Worm (Caenorhabditis elegans) whole organism, late embryonic: ENCODE measurements around the gene srx-131.

Experiments
- C38D4.7 ChIP-seq: fragments of 200-800 bp; sonication (Bioruptor generic); optimal IDR thresholded peaks from 2 replicates; lab custom pipeline; 2018; ENCODE audit warnings: mild to moderate bottlenecking, missing genetic modification characterization, moderate library complexity, missing compliant biosample characterization
- K02D7.2 ChIP-seq: sonication (generic microtip); optimal IDR thresholded peaks from 2 replicates; lab custom pipeline; 2017; ENCODE audit warnings: mild to moderate bottlenecking, missing genetic modification characterization, missing compliant biosample characterization
- T23F11.4 ChIP-seq: fragments of 200-800 bp; sonication (Bioruptor generic); optimal IDR thresholded peaks from 2 replicates; lab custom pipeline; 2018; ENCODE audit warnings: mild to moderate bottlenecking, missing genetic modification characterization, missing compliant biosample characterization
- Y22D7AL.16 ChIP-seq: sonication (generic microtip); optimal IDR thresholded peaks from 2 replicates; lab custom pipeline; 2016; ENCODE audit warnings: missing genetic modification characterization, missing compliant biosample characterization
- ceh-14 ChIP-seq: sonication (generic microtip); optimal IDR thresholded peaks from 2 replicates; lab custom pipeline; 2016; ENCODE audit warnings: missing genotype, missing genetic modification characterization, missing compliant biosample characterization
- ceh-18 ChIP-seq: sonication (generic microtip); optimal IDR thresholded peaks from 2 replicates; lab custom pipeline; 2016; ENCODE audit warnings: missing genetic modification characterization, missing compliant biosample characterization
- ceh-19 ChIP-seq: fragments of 200-800 bp; sonication (Bioruptor generic); optimal IDR thresholded peaks from 2 replicates; lab custom pipeline; 2018; ENCODE audit warnings: mild to moderate bottlenecking, missing genetic modification characterization, missing compliant biosample characterization
- ceh-34 ChIP-seq: sonication (generic microtip); optimal IDR thresholded peaks from 2 replicates; lab custom pipeline; 2016; ENCODE audit warnings: mild to moderate bottlenecking, missing genetic modification characterization, missing compliant biosample characterization
- ceh-9 ChIP-seq: sonication (generic microtip); optimal IDR thresholded peaks from 2 replicates; lab custom pipeline; 2016; ENCODE audit warnings: mild to moderate bottlenecking, missing genetic modification characterization, inconsistent platforms, missing compliant biosample characterization
- elt-2 ChIP-seq: sonication (generic microtip); optimal IDR thresholded peaks from 2 replicates; lab custom pipeline; 2016; ENCODE audit warnings: missing genetic modification reagents, missing genetic modification characterization, missing compliant biosample characterization
- elt-4 ChIP-seq: sonication (generic microtip); optimal IDR thresholded peaks from 2 replicates; lab custom pipeline; 2016; ENCODE audit warnings: missing genetic modification characterization, missing compliant biosample characterization
- ets-4 ChIP-seq: sonication (generic microtip); optimal IDR thresholded peaks from 2 replicates; lab custom pipeline; 2016; ENCODE audit warnings: missing genetic modification characterization, missing compliant biosample characterization
- eyg-1 ChIP-seq: sonication (generic microtip); optimal IDR thresholded peaks from 2 replicates; lab custom pipeline; 2016; ENCODE audit warnings: missing genotype, missing genetic modification characterization, missing compliant biosample characterization
- gmeb-2 ChIP-seq: sonication (generic microtip); optimal IDR thresholded peaks from 2 replicates; lab custom pipeline; 2016; ENCODE audit warnings: missing genetic modification characterization, inconsistent platforms, missing compliant biosample characterization
- hlh-13 ChIP-seq: fragments of 200-800 bp; sonication (Bioruptor generic); optimal IDR thresholded peaks from 2 replicates; lab custom pipeline; 2018; ENCODE audit warnings: mild to moderate bottlenecking, missing genetic modification characterization, missing compliant biosample characterization
- hlh-15 ChIP-seq: sonication (generic microtip); optimal IDR thresholded peaks from 2 replicates; lab custom pipeline; 2016; ENCODE audit warnings: missing genetic modification characterization, missing compliant biosample characterization
- hlh-30 ChIP-seq: sonication (generic microtip); optimal IDR thresholded peaks from 2 replicates; lab custom pipeline; 2017; ENCODE audit warnings: antibody characterized with exemption, missing genetic modification characterization, missing compliant biosample characterization; ENCODE audit not compliant: insufficient read depth
- hlh-8 ChIP-seq: sonication (generic microtip); optimal IDR thresholded peaks from 2 replicates; lab custom pipeline; 2016; ENCODE audit warnings: missing genotype, missing genetic modification characterization, missing compliant biosample characterization
- lim-6 ChIP-seq: sonication (generic microtip); optimal IDR thresholded peaks from 2 replicates; lab custom pipeline; 2016; ENCODE audit warnings: missing genetic modification characterization, missing compliant biosample characterization
- lin-11 ChIP-seq: fragments of 200-800 bp; sonication (Bioruptor generic); optimal IDR thresholded peaks from 2 replicates; lab custom pipeline; 2018; ENCODE audit warnings: mild to moderate bottlenecking, missing genetic modification characterization, missing compliant biosample characterization
- madf-2 ChIP-seq: sonication (generic microtip); optimal IDR thresholded peaks from 2 replicates; lab custom pipeline; 2017; ENCODE audit warnings: missing genetic modification characterization, missing compliant biosample characterization
- nhr-11 ChIP-seq: fragments of 150-350 bp; optimal IDR thresholded peaks from 2 replicates; lab custom pipeline; 2014; ENCODE audit warnings: missing biosample characterization, missing genetic modification characterization
- nhr-232 ChIP-seq: sonication (generic microtip); optimal IDR thresholded peaks from 2 replicates; lab custom pipeline; 2016; ENCODE audit warnings: missing genetic modification characterization, missing compliant biosample characterization
- npax-4 ChIP-seq: sonication (generic microtip); optimal IDR thresholded peaks from 2 replicates; lab custom pipeline; 2016; ENCODE audit warnings: missing genetic modification characterization, missing compliant biosample characterization
- odd-2 ChIP-seq: sonication (generic microtip); optimal IDR thresholded peaks from 2 replicates; lab custom pipeline; 2017; ENCODE audit warnings: antibody characterized with exemption, mild to moderate bottlenecking, missing genetic modification characterization, missing compliant biosample characterization
- pag-3 ChIP-seq: sonication (generic microtip); optimal IDR thresholded peaks from 2 replicates; lab custom pipeline; 2016; ENCODE audit warnings: missing compliant biosample characterization, missing genetic modification characterization, borderline replicate concordance
- pat-9 ChIP-seq: fragments of 200-800 bp; sonication (Bioruptor generic); optimal IDR thresholded peaks from 2 replicates; lab custom pipeline; 2018; ENCODE audit warnings: mild to moderate bottlenecking, missing genetic modification characterization, moderate library complexity, missing compliant biosample characterization
- pha-2 ChIP-seq: sonication (generic microtip); optimal IDR thresholded peaks from 2 replicates; lab custom pipeline; 2017; ENCODE audit warnings: mild to moderate bottlenecking, missing genetic modification characterization, missing compliant biosample characterization
- pha-4 ChIP-seq: fragments of 150-350 bp; optimal IDR thresholded peaks from 2 replicates; lab custom pipeline; 2018; ENCODE audit warnings: missing biosample characterization, missing genetic modification reagents, missing genetic modification characterization
- sox-2 ChIP-seq: fragments of 200-800 bp; sonication (Bioruptor generic); IDR thresholded peaks from 2 replicates; pipeline ENCODE4 v1.3.6; 2022; ENCODE audit warnings: missing genetic modification reagents, missing genetic modification characterization, missing compliant biosample characterization
- sox-4 ChIP-seq: sonication (generic microtip); optimal IDR thresholded peaks from 2 replicates; lab custom pipeline; 2017; ENCODE audit warnings: mild to moderate bottlenecking, missing genetic modification characterization, inconsistent platforms, missing compliant biosample characterization
- tbx-2 ChIP-seq: sonication (generic microtip); optimal IDR thresholded peaks from 2 replicates; lab custom pipeline; 2016; ENCODE audit warnings: missing genetic modification characterization, missing compliant biosample characterization
- tbx-7 ChIP-seq: sonication (generic microtip); optimal IDR thresholded peaks from 2 replicates; lab custom pipeline; 2016; ENCODE audit warnings: missing genotype, missing genetic modification characterization, missing compliant biosample characterization
- ttx-3 ChIP-seq: sonication (generic microtip); optimal IDR thresholded peaks from 2 replicates; lab custom pipeline; 2016; ENCODE audit warnings: missing genetic modification reagents, missing genetic modification characterization, missing compliant biosample characterization
- unc-3 ChIP-seq, 2 experiments: fragments of 200-800 bp in 1 of 2; sonication (Bioruptor generic) in 1 of 2; sonication (generic microtip) in 1 of 2; conservative IDR thresholded peaks in 1 of 2; optimal IDR thresholded peaks in 1 of 2; 2 replicates each; pipeline versions ENCODE4 v1.3.6 to Lab custom; 2016 to 2022; ENCODE audit warnings: missing compliant biosample characterization in 2 of 2, missing genetic modification characterization in 2 of 2, missing genetic modification reagents in 1 of 2
- unc-55 ChIP-seq: sonication (generic microtip); optimal IDR thresholded peaks from 2 replicates; lab custom pipeline; 2017; ENCODE audit warnings: missing biosample characterization, missing genetic modification reagents, missing genetic modification characterization
- unc-86 ChIP-seq: sonication (generic microtip); optimal IDR thresholded peaks from 2 replicates; lab custom pipeline; 2016; ENCODE audit warnings: missing genetic modification characterization, missing compliant biosample characterization
- ztf-16 ChIP-seq: sonication (generic microtip); optimal IDR thresholded peaks from 2 replicates; lab custom pipeline; 2017; ENCODE audit warnings: missing genetic modification characterization, missing compliant biosample characterization

Gene srx-131

ce11 chrV:13827920-13828319 is 17.3 kb upstream of the srx-131 start, which contains the start of gene nrf-5:
Gene nrf-5 (plus strand): TSS chrV:13828267.
- no peak for TF ChIP-seq ceh-14 (tag; lab: Kevin White, UChicago)
- TF ChIP-seq pat-9 (tag; lab: Kevin White, UChicago): no peak
- TF ChIP-seq unc-55 (GFP tag; lab: Kevin White, UChicago): peak; percentile 14
- TF ChIP-seq sox-2 (GFP tag; lab: Robert Waterston, UW): no peak
- TF ChIP-seq C38D4.7 (GFP tag; lab: Kevin White, UChicago): no peak
- no peak for TF ChIP-seq sox-4 (tag; lab: Kevin White, UChicago)

DNA sequence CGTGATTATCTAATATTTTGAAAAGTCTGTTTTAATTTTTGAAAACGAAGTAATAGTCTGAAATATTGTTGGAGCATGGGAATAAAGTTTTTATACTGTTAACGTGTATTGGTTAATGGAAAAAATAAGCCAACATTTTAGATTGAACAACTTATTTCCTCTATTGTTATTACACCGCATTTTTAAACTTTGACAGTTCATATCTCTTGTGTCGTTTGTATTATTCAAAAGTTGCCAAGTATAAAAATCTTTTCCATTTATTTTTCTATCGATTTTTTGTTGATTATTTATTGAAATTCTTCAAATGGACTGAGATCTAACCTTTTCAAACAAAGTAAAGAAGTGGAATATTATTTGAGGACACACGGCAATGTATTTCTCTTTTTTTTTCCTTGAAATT is 14.4 kb upstream of the srx-131 start, which contains the start of gene str-165:
str-165 (plus strand) TSS at position 301 of the 400 bp plus-strand sequence.
- TF ChIP-seq ceh-19 (no peak), C38D4.7 (GFP tag; lab: Kevin White, UChicago) (no peak), unc-86 (tag; lab: Kevin White, UChicago) (no peak), pag-3 (tag; lab: Kevin White, UChicago) (no peak), pha-4 (tag; lab: Kevin White, UChicago) (no peak), tbx-7 (tag; lab: Kevin White, UChicago) (no peak), lim-6 (no peak), odd-2 (tag; lab: Kevin White, UChicago) (no peak), Y22D7AL.16 (tag; lab: Kevin White, UChicago) (no peak)

DNA sequence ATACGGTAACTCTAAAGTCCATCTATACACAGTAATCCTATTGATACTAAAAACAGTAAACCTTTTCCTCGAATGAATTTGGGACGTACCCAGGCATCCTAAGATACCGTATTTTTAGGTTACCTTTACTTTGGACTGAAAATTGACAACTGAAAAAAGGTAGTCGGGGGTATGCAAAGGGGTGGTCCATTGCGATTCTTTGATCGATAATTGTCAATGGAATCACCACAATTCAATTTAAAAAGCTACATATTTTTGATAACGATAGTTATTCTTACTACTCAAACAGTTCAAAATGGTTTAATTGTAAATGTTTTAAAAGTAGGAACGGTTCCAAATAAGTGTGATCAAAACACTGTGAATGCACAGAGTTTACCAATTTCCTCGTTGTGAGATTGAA is 11.3 kb upstream of the srx-131 start, which contains the start of gene srx-129:
srx-129 (plus strand) TSS at position 301 of the 400 bp plus-strand sequence.
- TF ChIP-seq Y22D7AL.16 (tag; lab: Kevin White, UChicago) (no peak), elt-2 (tag; lab: Kevin White, UChicago) (no peak), ets-4 (tag; lab: Kevin White, UChicago) (no peak), tbx-2 (tag; lab: Kevin White, UChicago) (no peak), hlh-30 (tag; lab: Kevin White, UChicago) (no peak), nhr-232 (tag; lab: Kevin White, UChicago) (no peak), elt-4 (no peak), hlh-13 (GFP tag; lab: Kevin White, UChicago) (no peak), K02D7.2 (tag; lab: Kevin White, UChicago) (no peak), unc-55 (GFP tag; lab: Kevin White, UChicago) (no peak)
- TF ChIP-seq, all 69 proteins: peak for 0

ce11 chrV:13837173-13837572 is 8.1 kb upstream of the srx-131 start, which contains the start of gene srx-128:
Gene srx-128 (plus strand): TSS chrV:13837473.
- TF ChIP-seq madf-2 (tag; lab: Kevin White, UChicago): no peak
- TF ChIP-seq T23F11.4 (GFP tag; lab: Kevin White, UChicago): no peak
- no peak for TF ChIP-seq nhr-11 (tag; lab: Kevin White, UChicago)
- TF ChIP-seq Y22D7AL.16 (tag; lab: Kevin White, UChicago): no peak
- no peak for TF ChIP-seq pha-4 (tag; lab: Kevin White, UChicago)
- TF ChIP-seq lin-11 (tag; lab: Kevin White, UChicago): no peak
- TF ChIP-seq ceh-18 (tag; lab: Kevin White, UChicago): no peak
- no peak for TF ChIP-seq ceh-34 (tag; lab: Kevin White, UChicago)
- TF ChIP-seq odd-2 (tag; lab: Kevin White, UChicago): no peak

- TF ChIP-seq hlh-15 (tag; lab: Kevin White, UChicago) (no peak), pha-2 (tag; lab: Kevin White, UChicago) (no peak), hlh-30 (tag; lab: Kevin White, UChicago) (no peak), eyg-1 (tag; lab: Kevin White, UChicago) (no peak), ztf-16 (no peak), unc-3 (GFP tag; conservative IDR thresholded peaks at IDR 0.05; lab: Robert Waterston, UW) (no peak), unc-3 (tag; optimal IDR thresholded peaks at IDR 0.05; lab: Kevin White, UChicago) (no peak), npax-4 (tag; lab: Kevin White, UChicago) (no peak), gmeb-2 (no peak), sox-2 (GFP tag; lab: Robert Waterston, UW) (no peak), ttx-3 (tag; lab: Kevin White, UChicago) (no peak), ceh-19 (no peak), ceh-14 (tag; lab: Kevin White, UChicago) (no peak), ceh-9 (tag; lab: Kevin White, UChicago) (no peak), Y22D7AL.16 (tag; lab: Kevin White, UChicago) (no peak), hlh-8 (tag; lab: Kevin White, UChicago) (no peak), madf-2 (tag; lab: Kevin White, UChicago) (no peak)
These were observed 5.8 kb upstream of the srx-131 start, which contains the start of gene F55B12.10 for ce11 chrV:13839433-13839832. Gene F55B12.10 (plus strand): TSS chrV:13839733.
